Fruit fly (Drosophila melanogaster) whole organism, embryonic: ENCODE measurements around the gene CG11726.

Source experiments
- Abd-B ChIP-seq: fragments of 200-800 bp; sonication (Bioruptor generic); optimal IDR thresholded peaks from 2 replicates; lab custom pipeline; 2018; ENCODE audit warnings: missing biosample characterization, mild to moderate bottlenecking, missing genetic modification characterization, moderate library complexity
- Adf1 ChIP-seq: fragments of 200-800 bp; sonication (Bioruptor generic); IDR thresholded peaks from 2 replicates; pipeline ENCODE4 v1.3.6; 2022; ENCODE audit warnings: missing biosample characterization, missing genetic modification characterization
- Atf-2 ChIP-seq: fragments of 200-800 bp; sonication (Bioruptor generic); optimal IDR thresholded peaks from 2 replicates; lab custom pipeline; 2016; ENCODE audit warnings: missing biosample characterization, missing genetic modification characterization
- Atf3 ChIP-seq: fragments of 200-800 bp; sonication (Bioruptor generic); optimal IDR thresholded peaks from 3 replicates; lab custom pipeline; 2016; ENCODE audit warnings: missing biosample characterization, missing genetic modification characterization
- C15 ChIP-seq: fragments of 200-800 bp; sonication (Bioruptor generic); IDR thresholded peaks from 3 replicates; pipeline ENCODE4 v1.3.6; 2022; ENCODE audit warnings: missing biosample characterization, missing genetic modification characterization
- CG10462 ChIP-seq: fragments of 200-800 bp; sonication (Bioruptor generic); optimal IDR thresholded peaks from 2 replicates; lab custom pipeline; 2016; ENCODE audit warnings: missing biosample characterization, missing genetic modification characterization
- CG11504 ChIP-seq: fragments of 200-800 bp; sonication (Bioruptor generic); optimal IDR thresholded peaks from 3 replicates; lab custom pipeline; 2019; ENCODE audit warnings: missing biosample characterization, mild to moderate bottlenecking, missing genetic modification characterization, moderate library complexity
- CG12071 ChIP-seq: fragments of 200-800 bp; sonication (Bioruptor generic); optimal IDR thresholded peaks from 3 replicates; lab custom pipeline; 2018; ENCODE audit warnings: missing biosample characterization, mild to moderate bottlenecking, missing genetic modification characterization
- CG14710 ChIP-seq: fragments of 200-800 bp; sonication (Bioruptor generic); optimal IDR thresholded peaks from 3 replicates; lab custom pipeline; 2019; ENCODE audit warnings: missing biosample characterization, mild to moderate bottlenecking, missing genetic modification characterization, moderate library complexity
- CG15479 ChIP-seq: fragments of 200-800 bp; sonication (Bioruptor generic); optimal IDR thresholded peaks from 3 replicates; lab custom pipeline; 2019; ENCODE audit warnings: missing biosample characterization, mild to moderate bottlenecking, missing genetic modification characterization, moderate library complexity
- CG2712 ChIP-seq: fragments of 200-800 bp; optimal IDR thresholded peaks from 3 replicates; lab custom pipeline; 2019; ENCODE audit warnings: missing biosample characterization, mild to moderate bottlenecking, missing genetic modification characterization, moderate library complexity
- CG32772 ChIP-seq: fragments of 200-800 bp; sonication (Bioruptor generic); IDR thresholded peaks from 2 replicates; pipeline ENCODE4 v1.3.6; 2022; ENCODE audit warnings: missing biosample characterization, missing genetic modification characterization
- CG34376 ChIP-seq: fragments of 200-800 bp; sonication (Bioruptor generic); optimal IDR thresholded peaks from 2 replicates; lab custom pipeline; 2018; ENCODE audit warnings: missing biosample characterization, mild to moderate bottlenecking, missing genetic modification characterization
- CG7556 ChIP-seq: fragments of 200-800 bp; sonication (Bioruptor generic); optimal IDR thresholded peaks from 2 replicates; lab custom pipeline; 2017; ENCODE audit warnings: missing biosample characterization, mild to moderate bottlenecking, missing genetic modification characterization
- CG9215 ChIP-seq: fragments of 200-800 bp; sonication (Bioruptor generic); IDR thresholded peaks from 2 replicates; pipeline ENCODE4 v1.3.6; 2022; ENCODE audit warnings: missing biosample characterization, missing genetic modification characterization
- Deaf1 ChIP-seq: fragments of 200-800 bp; optimal IDR thresholded peaks from 3 replicates; lab custom pipeline; 2019; ENCODE audit warnings: missing biosample characterization, mild to moderate bottlenecking, missing genetic modification characterization, moderate library complexity
- Doc3 ChIP-seq: fragments of 200-800 bp; sonication (Bioruptor generic); IDR thresholded peaks from 3 replicates; pipeline ENCODE4 v1.3.6; 2022; ENCODE audit warnings: missing biosample characterization, missing genetic modification characterization; ENCODE audit not compliant: partially characterized antibody
- E2f1 ChIP-seq: fragments of 200-800 bp; sonication (Bioruptor generic); IDR thresholded peaks from 2 replicates; pipeline ENCODE4 v1.3.6; 2022; ENCODE audit warnings: missing biosample characterization, missing genetic modification characterization
- Ets65A ChIP-seq: fragments of 200-800 bp; sonication (Bioruptor generic); peaks from one replicate; lab custom pipeline; 2016; ENCODE audit warnings: missing biosample characterization, missing genetic modification characterization
- Fer2 ChIP-seq: fragments of 200-800 bp; sonication (Bioruptor generic); optimal IDR thresholded peaks from 2 replicates; lab custom pipeline; 2018; ENCODE audit warnings: missing biosample characterization, mild to moderate bottlenecking, missing genetic modification characterization, moderate library complexity
- Hey ChIP-seq: fragments of 200-800 bp; sonication (Bioruptor generic); optimal IDR thresholded peaks from 3 replicates; lab custom pipeline; 2018; ENCODE audit warnings: missing biosample characterization, mild to moderate bottlenecking, missing genetic modification characterization
- Lpt ChIP-seq: fragments of >200 bp; optimal IDR thresholded peaks from 2 replicates; lab custom pipeline; 2018; ENCODE audit warnings: missing biosample characterization, missing genetic modification characterization
- NfI ChIP-seq: fragments of 200-800 bp; sonication (Bioruptor generic); optimal IDR thresholded peaks from 3 replicates; lab custom pipeline; 2018; ENCODE audit warnings: missing biosample characterization, mild to moderate bottlenecking, missing genetic modification characterization, moderate library complexity
- Opbp ChIP-seq: fragments of 200-800 bp; sonication (Bioruptor generic); IDR thresholded peaks from 3 replicates; pipeline ENCODE4 v1.3.6; 2022; ENCODE audit warnings: missing biosample characterization, missing genetic modification characterization; ENCODE audit not compliant: partially characterized antibody
- PHDP ChIP-seq: fragments of 200-800 bp; sonication (Bioruptor generic); optimal IDR thresholded peaks from 3 replicates; lab custom pipeline; 2018; ENCODE audit warnings: missing biosample characterization, mild to moderate bottlenecking, missing genetic modification characterization, moderate library complexity
- Poxn ChIP-seq: fragments of 200-800 bp; sonication (Bioruptor generic); IDR thresholded peaks from 2 replicates; pipeline ENCODE4 v1.3.6; 2022; ENCODE audit warnings: missing biosample characterization, missing genetic modification characterization
- Rx ChIP-seq: fragments of 200-800 bp; sonication (Bioruptor generic); IDR thresholded peaks from 2 replicates; pipeline ENCODE4 v1.3.6; 2022; ENCODE audit warnings: missing biosample characterization, missing genetic modification characterization
- Six4 ChIP-seq: fragments of 200-800 bp; sonication (Bioruptor generic); optimal IDR thresholded peaks from 2 replicates; lab custom pipeline; 2016; ENCODE audit warnings: missing biosample characterization, missing genetic modification characterization
- Sry-δ ChIP-seq: fragments of 200-800 bp; sonication (Bioruptor generic); optimal IDR thresholded peaks from 2 replicates; lab custom pipeline; 2016; ENCODE audit warnings: missing biosample characterization, missing genetic modification characterization
- Tbp ChIP-seq: fragments of >200 bp; optimal IDR thresholded peaks from 2 replicates; lab custom pipeline; 2018; ENCODE audit warnings: missing biosample characterization, missing genetic modification characterization
- Trl ChIP-seq, 3 experiments: fragments of >200 bp in 2 of 3; fragments of 200-800 bp in 1 of 3; sonication (Bioruptor generic) in 1 of 3; optimal IDR thresholded peaks; 2 replicates in 1 of 3; 3 replicates in 2 of 3; lab custom pipeline; 2016 to 2017; ENCODE audit warnings: missing biosample characterization in 1 of 3, missing genetic modification characterization in 1 of 3
- Xbp1 ChIP-seq: fragments of 200-800 bp; sonication (Bioruptor generic); optimal IDR thresholded peaks from 3 replicates; lab custom pipeline; 2016; ENCODE audit warnings: missing biosample characterization, mild to moderate bottlenecking, missing genetic modification characterization
- ato ChIP-seq: fragments of 200-800 bp; sonication (Bioruptor generic); IDR thresholded peaks from 2 replicates; pipeline ENCODE4 v1.3.6; 2022; ENCODE audit warnings: missing biosample characterization, missing genetic modification characterization; ENCODE audit not compliant: partially characterized antibody
- bigmax ChIP-seq: fragments of 200-800 bp; sonication (Bioruptor generic); optimal IDR thresholded peaks from 2 replicates; lab custom pipeline; 2018; ENCODE audit warnings: missing biosample characterization, mild to moderate bottlenecking, missing genetic modification characterization
- bsh ChIP-seq, 2 experiments: fragments of 200-800 bp; sonication (Bioruptor generic); optimal IDR thresholded peaks; 2 replicates each; lab custom pipeline; 2017 to 2018; ENCODE audit warnings: mild to moderate bottlenecking in 2 of 2, missing biosample characterization in 2 of 2, missing genetic modification characterization in 2 of 2, moderate library complexity in 1 of 2
- danr ChIP-seq: fragments of 200-800 bp; sonication (Bioruptor generic); IDR thresholded peaks from 2 replicates; pipeline ENCODE4 v1.3.6; 2022; ENCODE audit warnings: missing biosample characterization, missing genetic modification characterization
- dati ChIP-seq: fragments of 200-800 bp; sonication (Bioruptor generic); IDR thresholded peaks from 2 replicates; pipeline ENCODE4 v1.3.6; 2022; ENCODE audit warnings: missing biosample characterization, missing genetic modification characterization
- gcm2 ChIP-seq: fragments of 200-800 bp; sonication (Bioruptor generic); optimal IDR thresholded peaks from 2 replicates; lab custom pipeline; 2016; ENCODE audit warnings: missing biosample characterization, missing genetic modification characterization
- ham ChIP-seq: fragments of 200-800 bp; sonication (Bioruptor generic); IDR thresholded peaks from 2 replicates; pipeline ENCODE4 v1.3.6; 2022; ENCODE audit warnings: missing biosample characterization, missing genetic modification characterization
- jumu ChIP-seq: fragments of 200-800 bp; sonication (Bioruptor generic); optimal IDR thresholded peaks from 3 replicates; lab custom pipeline; 2016; ENCODE audit warnings: missing biosample characterization, missing genetic modification characterization
- klu ChIP-seq: fragments of 200-800 bp; sonication (Bioruptor generic); IDR thresholded peaks from 2 replicates; pipeline ENCODE4 v1.3.6; 2022; ENCODE audit warnings: missing biosample characterization, missing genetic modification characterization
- nau ChIP-seq: fragments of 200-800 bp; sonication (Bioruptor generic); optimal IDR thresholded peaks from 3 replicates; lab custom pipeline; 2017; ENCODE audit warnings: missing biosample characterization, mild to moderate bottlenecking, missing genetic modification characterization, missing genetic modification reagents
- otp ChIP-seq: fragments of 200-800 bp; sonication (Bioruptor generic); IDR thresholded peaks from 3 replicates; pipeline ENCODE4, ENCODE4 v1.3.6; 2022; ENCODE audit warnings: missing biosample characterization, missing genetic modification characterization
- sim ChIP-seq: fragments of 200-800 bp; sonication (Bioruptor generic); IDR thresholded peaks from 2 replicates; pipeline ENCODE4 v1.3.6; 2022; ENCODE audit warnings: missing biosample characterization, missing genetic modification characterization
- sima ChIP-seq: fragments of 200-800 bp; sonication (Bioruptor generic); optimal IDR thresholded peaks from 2 replicates; lab custom pipeline; 2016; ENCODE audit warnings: missing biosample characterization, missing genetic modification characterization
- ssp ChIP-seq: fragments of 200-800 bp; sonication (Bioruptor generic); IDR thresholded peaks from 2 replicates; pipeline ENCODE4 v1.3.6; 2022; ENCODE audit warnings: missing biosample characterization, missing genetic modification characterization
- tgo ChIP-seq: fragments of 200-800 bp; sonication (Bioruptor generic); IDR thresholded peaks from 3 replicates; pipeline ENCODE4 v1.3.6; 2022; ENCODE audit warnings: missing biosample characterization, missing genetic modification characterization
- unc-4 ChIP-seq: fragments of 200-800 bp; sonication (Bioruptor generic); IDR thresholded peaks from 2 replicates; pipeline ENCODE4 v1.3.6; 2022; ENCODE audit warnings: missing biosample characterization, missing genetic modification characterization; ENCODE audit not compliant: partially characterized antibody
- wdn ChIP-seq: fragments of 200-800 bp; sonication (Bioruptor generic); IDR thresholded peaks from 2 replicates; pipeline ENCODE4 v1.3.6; 2022; ENCODE audit warnings: missing biosample characterization, missing genetic modification characterization
- wek ChIP-seq: fragments of 200-800 bp; sonication (Bioruptor generic); optimal IDR thresholded peaks from 3 replicates; lab custom pipeline; 2018; ENCODE audit warnings: missing biosample characterization, mild to moderate bottlenecking, missing genetic modification characterization, moderate library complexity
- wor ChIP-seq: fragments of 200-800 bp; sonication (Bioruptor generic); IDR thresholded peaks from 2 replicates; pipeline ENCODE4 v1.3.6; 2022; ENCODE audit warnings: missing biosample characterization, missing genetic modification characterization

Gene CG11726

dm6 chr3L:11353002-11353401 is 41.5 kb upstream of the CG11726 start (continued):
- peak; percentile 33 for TF ChIP-seq Fer2
- TF ChIP-seq Sry-δ (GFP tag; lab: Kevin White, UChicago): peak; percentile 54
- TF ChIP-seq gcm2 (GFP tag; lab: Kevin White, UChicago): peak; percentile 87
- TF ChIP-seq Atf3 (GFP tag; lab: Kevin White, UChicago): peak; percentile 72
- peak; percentile 80 for TF ChIP-seq Rx (GFP tag; lab: Robert Waterston, UW)
- no peak for TF ChIP-seq CG15479
- TF ChIP-seq Lpt (GFP tag; lab: Kevin White, UChicago): no peak
- TF ChIP-seq Opbp: no peak
- TF ChIP-seq Deaf1 (tag; lab: Kevin White, UChicago): peak; percentile 67
- TF ChIP-seq Tbp (GFP tag; lab: Kevin White, UChicago): no peak
- TF ChIP-seq NfI (GFP tag; lab: Kevin White, UChicago): peak; percentile 89
- peak; percentile 52; the same call in 1 of the 2 replicates for TF ChIP-seq wor (GFP tag; lab: Robert Waterston, UW)
- peak; percentile 76 for TF ChIP-seq klu (GFP tag; lab: Robert Waterston, UW)
- peak; percentile 82 for TF ChIP-seq tgo (GFP tag; lab: Robert Waterston, UW)
- peak; percentile 84 for TF ChIP-seq Xbp1 (GFP tag; lab: Kevin White, UChicago)
- TF ChIP-seq CG2712 (tag; lab: Kevin White, UChicago): peak; percentile 76
- peak; percentile 73 for TF ChIP-seq Atf-2
- TF ChIP-seq CG14710 (tag; lab: Kevin White, UChicago): peak; percentile 36
- TF ChIP-seq wek: peak; percentile 4
- TF ChIP-seq CG34376 (GFP tag; lab: Kevin White, UChicago): peak; percentile 55
- TF ChIP-seq Six4: peak; percentile 74
- peak; percentile 97 for TF ChIP-seq Ets65A (GFP tag; lab: Kevin White, UChicago)
- TF ChIP-seq bsh (GFP tag; optimal IDR thresholded peaks at IDR 0.05; lab: Kevin White, UChicago): peak in 1 of 2 experiments; percentile 71
- TF ChIP-seq unc-4: no peak
- peak; percentile 76 for TF ChIP-seq Poxn
- TF ChIP-seq CG12071 (GFP tag; lab: Kevin White, UChicago): peak; percentile 82
- TF ChIP-seq sima (GFP tag; lab: Kevin White, UChicago): peak; percentile 19
- TF ChIP-seq ssp (GFP tag; lab: Robert Waterston, UW): peak; percentile 34; the same call in 1 of the 2 replicates
- peak; percentile 89 for TF ChIP-seq wdn (GFP tag; lab: Robert Waterston, UW)
- TF ChIP-seq CG7556 (GFP tag; lab: Kevin White, UChicago): peak; percentile 79
- TF ChIP-seq dati (GFP tag; lab: Robert Waterston, UW): peak; percentile 56; the same call in 1 of the 2 replicates
- peak; percentile 87 for TF ChIP-seq CG11504 (tag; lab: Kevin White, UChicago)
- TF ChIP-seq CG32772 (GFP tag; lab: Robert Waterston, UW): peak; percentile 72
- no peak for TF ChIP-seq Trl (optimal IDR thresholded peaks at IDR 0.05; lab: Kevin White, UChicago)
- peak; percentile 92 for TF ChIP-seq Trl (GFP tag; optimal IDR thresholded peaks at IDR 0.05; lab: Kevin White, UChicago)
- no peak for TF ChIP-seq CG10462 (GFP tag; lab: Kevin White, UChicago)
- peak; percentile 66; the same call in 1 of the 2 replicates for TF ChIP-seq ham (GFP tag; lab: Robert Waterston, UW)
- TF ChIP-seq sim (GFP tag; lab: Robert Waterston, UW): peak; percentile 62; the same call in 1 of the 2 replicates
- no peak for TF ChIP-seq bigmax
- peak; percentile 48; the same call in 1 of the 2 replicates for TF ChIP-seq danr (GFP tag; lab: Robert Waterston, UW)
- TF ChIP-seq Hey: peak; percentile 49
- TF ChIP-seq Abd-B (GFP tag; lab: Kevin White, UChicago): peak; percentile 71
- peak; percentile 47; the same call in 1 of the 3 replicates for TF ChIP-seq C15 (GFP tag; lab: Robert Waterston, UW)
- TF ChIP-seq ato (GFP tag; lab: Robert Waterston, UW): no peak
- TF ChIP-seq E2f1: peak; percentile 74
- peak; percentile 75 for TF ChIP-seq Adf1 (GFP tag; lab: Robert Waterston, UW)
- TF ChIP-seq nau (GFP tag; lab: Kevin White, UChicago): peak; percentile 74
- TF ChIP-seq otp (GFP tag; lab: Robert Waterston, UW): peak; percentile 81
- no peak for TF ChIP-seq Doc3
- peak; percentile 74 for TF ChIP-seq jumu (GFP tag; lab: Kevin White, UChicago)
- peak; percentile 80 for TF ChIP-seq CG9215 (GFP tag; lab: Robert Waterston, UW)
- TF ChIP-seq PHDP (tag; lab: Kevin White, UChicago): peak; percentile 92
